Fruit fly (Drosophila melanogaster): ENCODE data around the gene CG31551.

Gene CG31551

dm6 chr3R:5670660-5671264 lies 43.1 kb downstream of the CG31551 start:
- TF ChIP-seq CG8478 (optimal IDR thresholded peaks at IDR 0.05), result no peak
- no peak for TF ChIP-seq CTCF (optimal IDR thresholded peaks at IDR 0.05)

dm6 chr3R:5671265-5671663 lies 43.6 kb downstream of the CG31551 start:
- TF ChIP-seq CG8478 (optimal IDR thresholded peaks at IDR 0.05) (no peak), CTCF (optimal IDR thresholded peaks at IDR 0.05) (no peak)

- no peak for TF ChIP-seq CG8478 (optimal IDR thresholded peaks at IDR 0.05)
- no peak for TF ChIP-seq CTCF (optimal IDR thresholded peaks at IDR 0.05)
Observed at dm6 chr3R:5671795-5672657, 44.4 kb downstream of the CG31551 start.

dm6 chr3R:5672658-5673217 lies 45.1 kb downstream of the CG31551 start:
- TF ChIP-seq CTCF (optimal IDR thresholded peaks at IDR 0.05) (no peak), CG8478 (optimal IDR thresholded peaks at IDR 0.05) (no peak)

All from S2 (cell line).